Worm (Caenorhabditis elegans) whole organism, young adult: ENCODE data around the gene srbc-58.

Experiments used
- B0019.2 ChIP-seq: fragments of 200-800 bp; sonication (Bioruptor generic); conservative IDR thresholded peaks from 2 replicates; pipeline ENCODE4 v1.3.6; 2022; ENCODE audit warnings: missing genetic modification reagents, missing genetic modification characterization, missing compliant biosample characterization
- C06A6.2 ChIP-seq: fragments of 200-800 bp; sonication (Bioruptor generic); conservative IDR thresholded peaks from 2 replicates; pipeline ENCODE4 v1.3.6; 2022; ENCODE audit warnings: missing genetic modification characterization, missing compliant biosample characterization
- C17E4.6 ChIP-seq: fragments of 200-800 bp; sonication (Bioruptor generic); IDR thresholded peaks from 2 replicates; pipeline ENCODE4 v1.3.6; 2022; ENCODE audit warnings: missing genetic modification reagents, missing genetic modification characterization, missing compliant biosample characterization
- F22D6.2 ChIP-seq: sonication (generic microtip); optimal IDR thresholded peaks from 2 replicates; lab custom pipeline; 2016; ENCODE audit warnings: mild to moderate bottlenecking, missing genetic modification characterization, missing compliant biosample characterization
- F37B4.10 ChIP-seq: fragments of 200-800 bp; sonication (Bioruptor generic); IDR thresholded peaks from 2 replicates; pipeline ENCODE4 v1.3.6; 2022; ENCODE audit warnings: missing genetic modification characterization, missing compliant biosample characterization
- F57A8.1 ChIP-seq: fragments of 200-800 bp; sonication (Bioruptor generic); optimal IDR thresholded peaks from 2 replicates; lab custom pipeline; 2018; ENCODE audit warnings: mild to moderate bottlenecking, missing genetic modification characterization, moderate library complexity, missing compliant biosample characterization
- F57C9.4 ChIP-seq: sonication (generic microtip); optimal IDR thresholded peaks from 2 replicates; lab custom pipeline; 2017; ENCODE audit warnings: mild to moderate bottlenecking, missing genetic modification characterization, missing compliant biosample characterization
- T07F8.4 ChIP-seq: sonication (generic microtip); optimal IDR thresholded peaks from 2 replicates; lab custom pipeline; 2016; ENCODE audit warnings: mild to moderate bottlenecking, missing genetic modification characterization, moderate library complexity, missing compliant biosample characterization
- T26A5.8 ChIP-seq: sonication (generic microtip); optimal IDR thresholded peaks from 2 replicates; lab custom pipeline; 2016; ENCODE audit warnings: missing genetic modification characterization, missing compliant biosample characterization
- Y67H2A.10 ChIP-seq: fragments of 200-800 bp; sonication (Bioruptor generic); conservative IDR thresholded peaks from 2 replicates; pipeline ENCODE4 v1.3.6; 2022; ENCODE audit warnings: missing genetic modification reagents, missing genetic modification characterization, missing compliant biosample characterization
- Y95B8A.8 ChIP-seq: fragments of 200-800 bp; sonication (Bioruptor generic); IDR thresholded peaks from 2 replicates; pipeline ENCODE4 v1.3.6; 2022; ENCODE audit warnings: missing genetic modification reagents, missing genetic modification characterization, missing compliant biosample characterization
- atf-7 ChIP-seq: sonication (generic microtip); optimal IDR thresholded peaks from 2 replicates; lab custom pipeline; 2017; ENCODE audit warnings: mild to moderate bottlenecking, missing genetic modification characterization, missing compliant biosample characterization
- athp-1 ChIP-seq: sonication (generic microtip); optimal IDR thresholded peaks from 2 replicates; lab custom pipeline; 2017; ENCODE audit warnings: mild to moderate bottlenecking, missing genetic modification characterization, missing compliant biosample characterization
- attf-3 ChIP-seq: fragments of 200-800 bp; sonication (Bioruptor generic); conservative IDR thresholded peaks from 2 replicates; pipeline ENCODE4 v1.3.6; 2022; ENCODE audit warnings: missing genetic modification reagents, missing genetic modification characterization, missing compliant biosample characterization
- attf-6 ChIP-seq: fragments of 200-800 bp; sonication (Bioruptor generic); IDR thresholded peaks from 2 replicates; pipeline ENCODE4 v1.3.6; 2022; ENCODE audit warnings: missing genetic modification reagents, missing genetic modification characterization, missing compliant biosample characterization
- ccch-3 ChIP-seq: fragments of 200-800 bp; sonication (Bioruptor generic); optimal IDR thresholded peaks from 2 replicates; lab custom pipeline; 2018; ENCODE audit warnings: mild to moderate bottlenecking, missing genetic modification characterization, missing compliant biosample characterization
- cebp-1 ChIP-seq, 2 experiments: fragments of 200-800 bp in 1 of 2; sonication (Bioruptor generic) in 1 of 2; sonication (generic microtip) in 1 of 2; IDR thresholded peaks in 1 of 2; optimal IDR thresholded peaks in 1 of 2; 2 replicates each; pipeline versions ENCODE4 v1.3.6 to Lab custom; 2017 to 2022; ENCODE audit warnings: missing compliant biosample characterization in 2 of 2, missing genetic modification characterization in 2 of 2, mild to moderate bottlenecking in 1 of 2, missing genetic modification reagents in 1 of 2, moderate library complexity in 1 of 2
- ceh-40 ChIP-seq: fragments of 200-800 bp; sonication (Bioruptor generic); IDR thresholded peaks from 2 replicates; pipeline ENCODE4 v1.3.6; 2022; ENCODE audit warnings: missing genetic modification characterization, missing compliant biosample characterization
- chd-7 ChIP-seq: sonication (generic microtip); optimal IDR thresholded peaks from 2 replicates; lab custom pipeline; 2016; ENCODE audit warnings: mild to moderate bottlenecking, missing genetic modification characterization, moderate library complexity, missing compliant biosample characterization
- dox-1 ChIP-seq: fragments of 200-800 bp; sonication (Bioruptor generic); IDR thresholded peaks from 2 replicates; pipeline ENCODE4 v1.3.6; 2022; ENCODE audit warnings: missing genetic modification reagents, missing genetic modification characterization, missing compliant biosample characterization
- dpff-1 ChIP-seq: sonication (generic microtip); optimal IDR thresholded peaks from 2 replicates; lab custom pipeline; 2017; ENCODE audit warnings: mild to moderate bottlenecking, missing genetic modification characterization, missing compliant biosample characterization
- egl-18 ChIP-seq: fragments of 200-800 bp; sonication (Bioruptor generic); IDR thresholded peaks from 2 replicates; pipeline ENCODE4 v1.3.6; 2022; ENCODE audit warnings: missing genetic modification reagents, missing genetic modification characterization, missing compliant biosample characterization
- egl-44 ChIP-seq: fragments of 200-800 bp; sonication (Bioruptor generic); IDR thresholded peaks from 2 replicates; pipeline ENCODE4 v1.3.6; 2022; ENCODE audit warnings: missing genetic modification reagents, missing genetic modification characterization, missing compliant biosample characterization
- fkh-3 ChIP-seq: sonication (generic microtip); optimal IDR thresholded peaks from 2 replicates; lab custom pipeline; 2016; ENCODE audit warnings: mild to moderate bottlenecking, missing genetic modification characterization, missing compliant biosample characterization
- him-1 ChIP-seq: sonication (generic microtip); optimal IDR thresholded peaks from 2 replicates; lab custom pipeline; 2016; ENCODE audit warnings: missing genotype, missing genetic modification reagents, missing genetic modification characterization, missing compliant biosample characterization
- hmg-1.2 ChIP-seq: fragments of 200-800 bp; sonication (Bioruptor generic); IDR thresholded peaks from 2 replicates; pipeline ENCODE4 v1.3.6; 2022; ENCODE audit warnings: missing genetic modification reagents, missing genetic modification characterization, missing compliant biosample characterization
- hmg-20 ChIP-seq: fragments of 200-800 bp; sonication (Bioruptor generic); IDR thresholded peaks from 2 replicates; pipeline ENCODE4 v1.3.6; 2022; ENCODE audit warnings: missing genetic modification reagents, missing genetic modification characterization, missing compliant biosample characterization
- lag-1 ChIP-seq: fragments of 200-800 bp; sonication (Bioruptor generic); IDR thresholded peaks from 2 replicates; pipeline ENCODE4 v1.3.6; 2022; ENCODE audit warnings: missing genetic modification reagents, missing genetic modification characterization, missing compliant biosample characterization
- let-526 ChIP-seq: fragments of 200-800 bp; sonication (Bioruptor generic); IDR thresholded peaks from 2 replicates; pipeline ENCODE4 v1.3.6; 2022; ENCODE audit warnings: missing genetic modification reagents, missing genetic modification characterization, missing compliant biosample characterization
- let-607 ChIP-seq, 2 experiments: fragments of 200-800 bp in 1 of 2; sonication (Bioruptor generic) in 1 of 2; sonication (generic microtip) in 1 of 2; optimal IDR thresholded peaks; 2 replicates each; lab custom pipeline; 2016 to 2018; ENCODE audit warnings: mild to moderate bottlenecking in 2 of 2, missing compliant biosample characterization in 2 of 2, missing genetic modification characterization in 2 of 2, moderate library complexity in 2 of 2, missing genotype in 1 of 2
- lir-1 ChIP-seq: fragments of 200-800 bp; sonication (Bioruptor generic); conservative IDR thresholded peaks from 2 replicates; pipeline ENCODE4 v1.3.6; 2022; ENCODE audit warnings: missing genetic modification reagents, missing genetic modification characterization, missing compliant biosample characterization
- madf-10 ChIP-seq: sonication (generic microtip); optimal IDR thresholded peaks from 2 replicates; lab custom pipeline; 2016; ENCODE audit warnings: mild to moderate bottlenecking, missing genetic modification characterization, missing compliant biosample characterization
- madf-6 ChIP-seq: fragments of 200-800 bp; sonication (Bioruptor generic); IDR thresholded peaks from 2 replicates; pipeline ENCODE4 v1.3.6; 2022; ENCODE audit warnings: missing genetic modification reagents, missing genetic modification characterization, missing compliant biosample characterization
- nhr-120 ChIP-seq: fragments of 200-800 bp; sonication (Bioruptor generic); IDR thresholded peaks from 2 replicates; pipeline ENCODE4 v1.3.6; 2022; ENCODE audit warnings: missing genetic modification characterization, missing compliant biosample characterization
- nhr-27 ChIP-seq: fragments of 200-800 bp; sonication (Bioruptor generic); optimal IDR thresholded peaks from 2 replicates; lab custom pipeline; 2018; ENCODE audit warnings: mild to moderate bottlenecking, missing genetic modification characterization, moderate library complexity, missing compliant biosample characterization
- nhr-90 ChIP-seq: sonication (generic microtip); optimal IDR thresholded peaks from 2 replicates; lab custom pipeline; 2016; ENCODE audit warnings: missing genotype, mild to moderate bottlenecking, missing genetic modification characterization, missing compliant biosample characterization
- pbrm-1 ChIP-seq: fragments of 200-800 bp; sonication (Bioruptor generic); IDR thresholded peaks from 2 replicates; pipeline ENCODE4 v1.3.6; 2022; ENCODE audit warnings: missing genetic modification reagents, missing genetic modification characterization, missing compliant biosample characterization
- rec-8 ChIP-seq, 2 experiments: sonication (generic microtip); optimal IDR thresholded peaks; 2 replicates each; lab custom pipeline; 2016; ENCODE audit warnings: mild to moderate bottlenecking in 2 of 2, missing genetic modification characterization in 2 of 2, missing genetic modification reagents in 2 of 2, missing genotype in 2 of 2, missing biosample characterization in 1 of 2, missing compliant biosample characterization in 1 of 2, moderate library complexity in 1 of 2
- repo-1 ChIP-seq: sonication (generic microtip); optimal IDR thresholded peaks from 2 replicates; lab custom pipeline; 2017; ENCODE audit warnings: mild to moderate bottlenecking, missing genetic modification characterization, missing compliant biosample characterization
- sea-2 ChIP-seq: fragments of 200-800 bp; sonication (Bioruptor generic); IDR thresholded peaks from 2 replicates; pipeline ENCODE4 v1.3.6; 2022; ENCODE audit warnings: missing genetic modification characterization, missing compliant biosample characterization
- unc-62 ChIP-seq: fragments of 150-350 bp; optimal IDR thresholded peaks from 2 replicates; lab custom pipeline; 2014; ENCODE audit warnings: missing biosample characterization, missing genetic modification reagents, missing genetic modification characterization
- zfh-2 ChIP-seq: fragments of 200-800 bp; sonication (Bioruptor generic); conservative IDR thresholded peaks from 2 replicates; pipeline ENCODE4 v1.3.6; 2022; ENCODE audit warnings: missing genetic modification reagents, missing genetic modification characterization, missing compliant biosample characterization
- ztf-3 ChIP-seq: fragments of 200-800 bp; sonication (Bioruptor generic); optimal IDR thresholded peaks from 2 replicates; lab custom pipeline; 2018; ENCODE audit warnings: mild to moderate bottlenecking, missing genetic modification characterization, missing compliant biosample characterization

srbc-58 gene

DNA sequence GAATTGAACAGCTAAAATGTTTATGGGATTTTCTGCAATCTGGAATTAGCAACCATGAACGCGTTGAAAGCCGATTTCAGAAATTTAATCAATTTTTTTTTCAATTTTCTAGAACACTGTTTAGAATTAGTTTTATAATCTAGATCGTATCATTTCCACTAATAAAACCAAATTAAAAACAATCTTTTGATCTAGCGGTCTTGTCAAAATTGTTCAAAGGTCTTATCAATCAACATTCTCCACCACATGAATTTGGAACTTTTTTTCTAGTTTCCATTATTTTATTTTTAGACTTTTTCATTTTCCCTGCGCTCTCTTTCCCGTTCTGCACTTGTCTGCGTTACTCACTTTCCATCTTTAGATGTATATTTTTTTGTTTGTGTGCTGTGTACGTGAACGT, 12.5 kb upstream of the srbc-58 start, which contains the start of gene srp-2:
srp-2 (plus strand) TSS at position 301 of the 400 bp plus-strand sequence.
- no peak for TF ChIP-seq T07F8.4 (tag; lab: Kevin White, UChicago)
- TF ChIP-seq let-607 (tag; optimal IDR thresholded peaks at IDR 0.05; lab: Kevin White, UChicago) = no peak

DNA sequence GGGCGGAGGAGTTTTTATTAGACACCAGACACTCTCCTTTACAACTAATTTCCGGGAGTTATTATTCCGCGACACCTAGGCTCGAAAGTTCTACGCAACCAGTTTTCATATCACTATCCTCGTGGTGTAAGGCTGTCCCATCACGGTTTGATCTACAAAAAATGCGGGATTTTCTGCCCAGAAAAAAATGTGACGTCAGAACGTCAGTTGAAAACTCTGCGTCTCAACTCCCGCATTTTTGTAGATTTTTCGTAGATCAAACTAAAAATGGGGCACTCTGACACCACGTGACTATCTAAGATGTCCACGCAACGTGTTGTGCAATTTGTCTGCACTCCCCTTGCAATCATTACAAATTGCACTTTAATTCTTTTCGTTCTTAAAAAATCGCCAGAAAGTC, 10.1 kb upstream of the srbc-58 start, which contains the start of gene str-238:
str-238 (plus strand) TSS at position 301 of the 400 bp plus-strand sequence.
- TF ChIP-seq hmg-1.2 (GFP tag; lab: Robert Waterston, UW) = no peak
- no peak for TF ChIP-seq madf-6
- TF ChIP-seq madf-10 (tag; lab: Kevin White, UChicago) = no peak
- no peak for TF ChIP-seq ccch-3 (GFP tag; lab: Kevin White, UChicago)
- TF ChIP-seq him-1 (tag; lab: Kevin White, UChicago) = no peak
- TF ChIP-seq F57A8.1 = no peak
- TF ChIP-seq lag-1 (GFP tag; lab: Robert Waterston, UW) = no peak
- TF ChIP-seq zfh-2 (GFP tag; lab: Robert Waterston, UW) = no peak
- no peak for TF ChIP-seq T26A5.8
- no peak for TF ChIP-seq rec-8 (tag; optimal IDR thresholded peaks at IDR 0.05; lab: Kevin White, UChicago)
- no peak for TF ChIP-seq athp-1 (tag; lab: Kevin White, UChicago)
- TF ChIP-seq egl-44 (GFP tag; lab: Robert Waterston, UW) = no peak
- TF ChIP-seq, all 124 proteins: peak for 0

- TF ChIP-seq F37B4.10 (GFP tag; lab: Robert Waterston, UW) (no peak), fkh-3 (tag; lab: Kevin White, UChicago) (no peak), pbrm-1 (GFP tag; lab: Robert Waterston, UW) (no peak), nhr-120 (GFP tag; lab: Robert Waterston, UW) (no peak), dox-1 (no peak), B0019.2 (GFP tag; lab: Robert Waterston, UW) (no peak), Y95B8A.8 (GFP tag; lab: Robert Waterston, UW) (no peak), attf-6 (GFP tag; lab: Robert Waterston, UW) (no peak), nhr-90 (tag; lab: Kevin White, UChicago) (no peak), dpff-1 (tag; lab: Kevin White, UChicago) (no peak), sea-2 (no peak)
These were observed 2.6 kb upstream of the srbc-58 start for ce11 chrV:772210-772609.

ce11 chrV:773256-773655, 1.5 kb upstream of the srbc-58 start, which contains the start of gene sti-1:
Gene sti-1, plus strand, starts transcription at chrV:773518.
- 0 out of 2 replicates have a peak, but pooled peaks have one; percentile 7 for TF ChIP-seq hmg-20 (GFP tag; lab: Robert Waterston, UW)
- no peak for TF ChIP-seq madf-10 (tag; lab: Kevin White, UChicago)
- TF ChIP-seq Y67H2A.10 = no peak
- TF ChIP-seq atf-7 (tag; lab: Kevin White, UChicago) = no peak
- no peak for TF ChIP-seq cebp-1 (GFP tag; IDR thresholded peaks at IDR 0.05; lab: Robert Waterston, UW)
- TF ChIP-seq cebp-1 (tag; optimal IDR thresholded peaks at IDR 0.05; lab: Kevin White, UChicago) = peak; percentile 59
- TF ChIP-seq B0019.2 (GFP tag; lab: Robert Waterston, UW) = no peak
- no peak for TF ChIP-seq fkh-3 (tag; lab: Kevin White, UChicago)
- TF ChIP-seq T26A5.8 = no peak
- no peak for TF ChIP-seq F57C9.4 (tag; lab: Kevin White, UChicago)
- TF ChIP-seq chd-7 (tag; lab: Kevin White, UChicago) = no peak
- no peak for TF ChIP-seq lir-1 (GFP tag; lab: Robert Waterston, UW)
- no peak for TF ChIP-seq attf-3 (GFP tag; lab: Robert Waterston, UW)
- no peak for TF ChIP-seq egl-18 (GFP tag; lab: Robert Waterston, UW)
- TF ChIP-seq C06A6.2 (GFP tag; lab: Robert Waterston, UW) = no peak
- no peak for TF ChIP-seq ztf-3 (GFP tag; lab: Kevin White, UChicago)
- TF ChIP-seq sea-2 = no peak
- TF ChIP-seq nhr-27 (tag; lab: Kevin White, UChicago) = no peak
- no peak for TF ChIP-seq rec-8 (tag; optimal IDR thresholded peaks at IDR 0.05; lab: Kevin White, UChicago)
- TF ChIP-seq let-526 (GFP tag; lab: Robert Waterston, UW) = no peak
- no peak for TF ChIP-seq ceh-40 (GFP tag; lab: Robert Waterston, UW)
- no peak for TF ChIP-seq athp-1 (tag; lab: Kevin White, UChicago)
- TF ChIP-seq unc-62 = no peak
- no peak for TF ChIP-seq repo-1
- no peak for TF ChIP-seq nhr-90 (tag; lab: Kevin White, UChicago)
- no peak for TF ChIP-seq C17E4.6 (GFP tag; lab: Robert Waterston, UW)
- no peak for TF ChIP-seq F22D6.2 (tag; lab: Kevin White, UChicago)
- TF ChIP-seq attf-6 (GFP tag; lab: Robert Waterston, UW) = no peak
